Worm (Caenorhabditis elegans) whole organism, young adult: ENCODE measurements around the gene gst-29.
"Not testable (repeated sequence)": the region's sequence is repeated elsewhere in the genome, so short reads cannot be mapped to it uniquely, and the experiment has no call there.

Source experiments
- B0019.2 ChIP-seq: fragments of 200-800 bp; sonication (Bioruptor generic); conservative IDR thresholded peaks from 2 replicates; pipeline ENCODE4 v1.3.6; 2022; ENCODE audit warnings: missing genetic modification reagents, missing genetic modification characterization, missing compliant biosample characterization
- B0261.1 ChIP-seq: sonication (generic microtip); optimal IDR thresholded peaks from 2 replicates; lab custom pipeline; 2016; ENCODE audit warnings: mild to moderate bottlenecking, missing genetic modification characterization, moderate library complexity, missing compliant biosample characterization
- B0336.3 ChIP-seq: fragments of 200-800 bp; sonication (Bioruptor generic); IDR thresholded peaks from 2 replicates; pipeline ENCODE4 v1.3.6; 2022; ENCODE audit warnings: missing genetic modification characterization, missing compliant biosample characterization
- D2030.7 ChIP-seq: fragments of 200-800 bp; sonication (Bioruptor generic); IDR thresholded peaks from 2 replicates; pipeline ENCODE4 v1.3.6; 2022; ENCODE audit warnings: missing genetic modification reagents, missing genetic modification characterization, missing compliant biosample characterization
- F23B12.7 ChIP-seq: sonication (generic microtip); optimal IDR thresholded peaks from 2 replicates; lab custom pipeline; 2017; ENCODE audit warnings: missing genetic modification characterization, mild to moderate bottlenecking, missing compliant biosample characterization, antibody characterized with exemption, moderate library complexity; ENCODE audit not compliant: insufficient read depth
- F33H1.4 ChIP-seq: fragments of 200-800 bp; sonication (Bioruptor generic); IDR thresholded peaks from 2 replicates; pipeline ENCODE4 v1.3.6; 2022; ENCODE audit warnings: missing genetic modification reagents, missing genetic modification characterization, missing compliant biosample characterization
- F52B5.7 ChIP-seq: sonication (generic microtip); optimal IDR thresholded peaks from 2 replicates; lab custom pipeline; 2016; ENCODE audit warnings: mild to moderate bottlenecking, missing genetic modification characterization, missing compliant biosample characterization
- F57C9.4 ChIP-seq: sonication (generic microtip); optimal IDR thresholded peaks from 2 replicates; lab custom pipeline; 2017; ENCODE audit warnings: mild to moderate bottlenecking, missing genetic modification characterization, missing compliant biosample characterization
- K11D2.4 ChIP-seq: fragments of 200-800 bp; sonication (Bioruptor generic); IDR thresholded peaks from 2 replicates; pipeline ENCODE4 v1.3.6; 2022; ENCODE audit warnings: missing genetic modification reagents, missing genetic modification characterization, missing compliant biosample characterization
- T07F8.4 ChIP-seq: sonication (generic microtip); optimal IDR thresholded peaks from 2 replicates; lab custom pipeline; 2016; ENCODE audit warnings: mild to moderate bottlenecking, missing genetic modification characterization, moderate library complexity, missing compliant biosample characterization
- Y67H2A.10 ChIP-seq: fragments of 200-800 bp; sonication (Bioruptor generic); conservative IDR thresholded peaks from 2 replicates; pipeline ENCODE4 v1.3.6; 2022; ENCODE audit warnings: missing genetic modification reagents, missing genetic modification characterization, missing compliant biosample characterization
- Y95B8A.8 ChIP-seq: fragments of 200-800 bp; sonication (Bioruptor generic); IDR thresholded peaks from 2 replicates; pipeline ENCODE4 v1.3.6; 2022; ENCODE audit warnings: missing genetic modification reagents, missing genetic modification characterization, missing compliant biosample characterization
- akir-1 ChIP-seq: fragments of 200-800 bp; sonication (Bioruptor generic); optimal IDR thresholded peaks from 2 replicates; lab custom pipeline; 2018; ENCODE audit warnings: mild to moderate bottlenecking, missing genetic modification characterization, moderate library complexity, missing compliant biosample characterization
- aptf-3 ChIP-seq: fragments of 200-800 bp; sonication (Bioruptor generic); IDR thresholded peaks from 2 replicates; pipeline ENCODE4 v1.3.6; 2022; ENCODE audit warnings: missing genetic modification characterization, missing compliant biosample characterization
- chd-7 ChIP-seq: sonication (generic microtip); optimal IDR thresholded peaks from 2 replicates; lab custom pipeline; 2016; ENCODE audit warnings: mild to moderate bottlenecking, missing genetic modification characterization, moderate library complexity, missing compliant biosample characterization
- dox-1 ChIP-seq: fragments of 200-800 bp; sonication (Bioruptor generic); IDR thresholded peaks from 2 replicates; pipeline ENCODE4 v1.3.6; 2022; ENCODE audit warnings: missing genetic modification reagents, missing genetic modification characterization, missing compliant biosample characterization
- dpl-1 ChIP-seq: fragments of 150-350 bp; optimal IDR thresholded peaks from 2 replicates; lab custom pipeline; 2014; ENCODE audit warnings: missing biosample characterization, missing genetic modification reagents, missing genetic modification characterization
- efl-1 ChIP-seq: fragments of 150-350 bp; optimal IDR thresholded peaks from 2 replicates; lab custom pipeline; 2014; ENCODE audit warnings: missing biosample characterization, missing genetic modification reagents, missing genetic modification characterization
- egl-44 ChIP-seq: fragments of 200-800 bp; sonication (Bioruptor generic); IDR thresholded peaks from 2 replicates; pipeline ENCODE4 v1.3.6; 2022; ENCODE audit warnings: missing genetic modification reagents, missing genetic modification characterization, missing compliant biosample characterization
- ekl-4 ChIP-seq: fragments of 200-800 bp; sonication (Bioruptor generic); IDR thresholded peaks from 2 replicates; pipeline ENCODE4 v1.3.6; 2022; ENCODE audit warnings: missing genetic modification reagents, missing genetic modification characterization, missing compliant biosample characterization
- ets-4 ChIP-seq: fragments of 200-800 bp; sonication (Bioruptor generic); optimal IDR thresholded peaks from 2 replicates; lab custom pipeline; 2018; ENCODE audit warnings: mild to moderate bottlenecking, missing genetic modification characterization, missing compliant biosample characterization
- fkh-3 ChIP-seq: sonication (generic microtip); optimal IDR thresholded peaks from 2 replicates; lab custom pipeline; 2016; ENCODE audit warnings: mild to moderate bottlenecking, missing genetic modification characterization, missing compliant biosample characterization
- him-1 ChIP-seq: sonication (generic microtip); optimal IDR thresholded peaks from 2 replicates; lab custom pipeline; 2016; ENCODE audit warnings: missing genotype, missing genetic modification reagents, missing genetic modification characterization, missing compliant biosample characterization
- hlh-26 ChIP-seq: fragments of 200-800 bp; sonication (Bioruptor generic); conservative IDR thresholded peaks from 2 replicates; pipeline ENCODE4 v1.3.6; 2022; ENCODE audit warnings: missing genetic modification reagents, missing genetic modification characterization, missing compliant biosample characterization
- hsf-1 ChIP-seq: fragments of 200-800 bp; sonication (Bioruptor generic); IDR thresholded peaks from 2 replicates; pipeline ENCODE4 v1.3.6; 2022; ENCODE audit warnings: missing genetic modification reagents, missing genetic modification characterization, missing compliant biosample characterization
- let-526 ChIP-seq: fragments of 200-800 bp; sonication (Bioruptor generic); IDR thresholded peaks from 2 replicates; pipeline ENCODE4 v1.3.6; 2022; ENCODE audit warnings: missing genetic modification reagents, missing genetic modification characterization, missing compliant biosample characterization
- lin-40 ChIP-seq: sonication (generic microtip); optimal IDR thresholded peaks from 2 replicates; lab custom pipeline; 2016; ENCODE audit warnings: missing genetic modification characterization, mild to moderate bottlenecking, missing compliant biosample characterization, missing genotype, missing genetic modification reagents
- lir-1 ChIP-seq: fragments of 200-800 bp; sonication (Bioruptor generic); conservative IDR thresholded peaks from 2 replicates; pipeline ENCODE4 v1.3.6; 2022; ENCODE audit warnings: missing genetic modification reagents, missing genetic modification characterization, missing compliant biosample characterization
- lsl-1 ChIP-seq: fragments of 200-800 bp; sonication (Bioruptor generic); optimal IDR thresholded peaks from 2 replicates; lab custom pipeline; 2018; ENCODE audit warnings: mild to moderate bottlenecking, missing genetic modification characterization, moderate library complexity, missing compliant biosample characterization
- mcd-1 ChIP-seq: fragments of 200-800 bp; sonication (Bioruptor generic); IDR thresholded peaks from 2 replicates; pipeline ENCODE4 v1.3.6; 2022; ENCODE audit warnings: missing genetic modification reagents, missing genetic modification characterization, missing compliant biosample characterization
- mxl-1 ChIP-seq: sonication (generic microtip); optimal IDR thresholded peaks from 2 replicates; lab custom pipeline; 2016; ENCODE audit warnings: missing genetic modification characterization, missing compliant biosample characterization
- nhr-27 ChIP-seq: fragments of 200-800 bp; sonication (Bioruptor generic); optimal IDR thresholded peaks from 2 replicates; lab custom pipeline; 2018; ENCODE audit warnings: mild to moderate bottlenecking, missing genetic modification characterization, moderate library complexity, missing compliant biosample characterization
- nhr-80 ChIP-seq: sonication (generic microtip); optimal IDR thresholded peaks from 2 replicates; lab custom pipeline; 2016; ENCODE audit warnings: missing genetic modification characterization, missing compliant biosample characterization
- pha-4 ChIP-seq: fragments of 150-350 bp; sonication (generic microtip); optimal IDR thresholded peaks from 2 replicates; lab custom pipeline; 2014; ENCODE audit warnings: missing biosample characterization, missing genetic modification reagents, missing genetic modification characterization
- rcor-1 ChIP-seq: fragments of 200-800 bp; sonication (Bioruptor generic); IDR thresholded peaks from 2 replicates; pipeline ENCODE4 v1.3.6; 2022; ENCODE audit warnings: missing genetic modification reagents, missing genetic modification characterization, missing compliant biosample characterization
- sdz-38 ChIP-seq: sonication (generic microtip); optimal IDR thresholded peaks from 2 replicates; lab custom pipeline; 2016; ENCODE audit warnings: missing genotype, missing genetic modification characterization, missing compliant biosample characterization
- snpc-1.3 ChIP-seq: sonication (generic microtip); optimal IDR thresholded peaks from 2 replicates; lab custom pipeline; 2017; ENCODE audit warnings: missing genetic modification characterization, mild to moderate bottlenecking, missing compliant biosample characterization, antibody characterized with exemption, moderate library complexity, missing genotype, missing genetic modification reagents; ENCODE audit not compliant: insufficient read depth
- snpc-4 ChIP-seq, 5 experiments: fragments of 150-350 bp in 1 of 5; sonication (generic microtip) in 4 of 5; optimal IDR thresholded peaks; 2 replicates each; lab custom pipeline; 2014 to 2018; ENCODE audit warnings: missing genetic modification characterization in 5 of 5, missing biosample characterization in 3 of 5, antibody characterized with exemption in 2 of 5, mild to moderate bottlenecking in 2 of 5, missing compliant biosample characterization in 2 of 5, missing genotype in 2 of 5, moderate library complexity in 2 of 5, missing genetic modification reagents in 1 of 5
- tbx-9 ChIP-seq: sonication (generic microtip); optimal IDR thresholded peaks from 2 replicates; lab custom pipeline; 2016; ENCODE audit warnings: borderline replicate concordance, missing genetic modification characterization, inconsistent platforms, missing compliant biosample characterization
- zim-3 ChIP-seq: sonication (generic microtip); optimal IDR thresholded peaks from 2 replicates; lab custom pipeline; 2017; ENCODE audit warnings: mild to moderate bottlenecking, missing genetic modification characterization, moderate library complexity, missing compliant biosample characterization
- ztf-22 ChIP-seq: fragments of 200-800 bp; sonication (Bioruptor generic); optimal IDR thresholded peaks from 2 replicates; lab custom pipeline; 2018; ENCODE audit warnings: mild to moderate bottlenecking, missing genetic modification characterization, moderate library complexity, missing compliant biosample characterization
- ztf-25 ChIP-seq: fragments of 200-800 bp; sonication (Bioruptor generic); IDR thresholded peaks from 2 replicates; pipeline ENCODE4 v1.3.6; 2022; ENCODE audit warnings: missing genetic modification reagents, missing genetic modification characterization, missing compliant biosample characterization
- ztf-26 ChIP-seq: sonication (generic microtip); optimal IDR thresholded peaks from 2 replicates; lab custom pipeline; 2017; ENCODE audit warnings: missing genetic modification characterization, missing compliant biosample characterization

Gene gst-29

ce11 chrII:15171816-15172215 is 2.2 kb upstream of the gst-29 start, which contains the start of gene gst-39:
TSS of gene gst-39 (minus strand) at chrII:15171916.
- not testable (repeated sequence) for TF ChIP-seq F23B12.7; chd-7 (tag; lab: Kevin White, UChicago); mxl-1 (tag; lab: Kevin White, UChicago)

- TF ChIP-seq egl-44, result no peak
- TF ChIP-seq nhr-27 (tag; lab: Kevin White, UChicago), result no peak
- peak; percentile 17 for TF ChIP-seq nhr-80 (tag; lab: Kevin White, UChicago)
Measured at ce11 chrII:15167340-15167739, 2.3 kb downstream of the gst-29 start, which contains the start of gene gst-28. TSS of gene gst-28 (minus strand) at chrII:15167577.

DNA sequence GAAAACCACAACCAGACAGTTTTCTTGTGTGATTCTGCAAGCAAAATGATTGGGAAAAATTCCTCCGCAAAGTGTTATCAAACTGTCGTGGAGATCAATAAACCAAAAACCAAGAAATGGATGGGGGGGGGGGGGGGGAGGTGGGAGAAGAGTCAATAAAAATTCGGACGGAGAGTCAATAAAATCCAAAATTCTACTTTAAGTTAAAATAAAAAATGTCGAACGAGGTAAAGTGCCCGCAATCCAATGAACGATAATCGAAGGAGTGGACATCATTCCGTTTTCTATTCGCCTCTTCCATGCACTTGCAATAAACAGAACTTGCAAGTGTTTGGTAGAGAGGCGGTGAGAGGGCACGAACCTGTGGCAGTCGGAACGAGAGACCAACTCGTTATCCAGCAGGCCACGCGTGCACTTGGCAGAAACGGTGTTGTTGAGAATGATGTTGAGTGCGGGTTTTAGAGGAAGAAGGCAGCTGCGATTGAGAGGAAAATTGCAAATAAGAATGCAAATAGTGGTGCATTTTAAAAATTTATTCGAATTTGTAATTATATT is 3.9 kb downstream of the gst-29 start, which contains the start of gene gst-27:
gst-27 (minus strand) TSS at position 51 of the 555 bp plus-strand sequence.
- TF ChIP-seq efl-1 (GFP tag; lab: Kevin White, UChicago), result peak; percentile 39
- TF ChIP-seq K11D2.4 (GFP tag; lab: Robert Waterston, UW), result peak; percentile 38; the same call in 1 of the 2 replicates
- TF ChIP-seq akir-1 (GFP tag; lab: Kevin White, UChicago), result peak; percentile 23
- peak; percentile 88 for TF ChIP-seq him-1 (tag; lab: Kevin White, UChicago)
- peak; percentile 69 for TF ChIP-seq nhr-80 (tag; lab: Kevin White, UChicago)
- no peak for TF ChIP-seq sdz-38 (tag; lab: Kevin White, UChicago)
- TF ChIP-seq dpl-1 (GFP tag; lab: Kevin White, UChicago), result peak; percentile 41
- TF ChIP-seq Y95B8A.8 (GFP tag; lab: Robert Waterston, UW), result no peak
- TF ChIP-seq nhr-27 (tag; lab: Kevin White, UChicago), result peak; percentile 63
- peak; percentile 39 for TF ChIP-seq F57C9.4
- TF ChIP-seq zim-3, result peak; percentile 92
- TF ChIP-seq F33H1.4 (GFP tag; lab: Robert Waterston, UW), result 0 out of 2 replicates have a peak, but pooled peaks have one; percentile 35
- peak; percentile 83 for TF ChIP-seq rcor-1
- TF ChIP-seq hlh-26 (GFP tag; lab: Robert Waterston, UW), result no peak
- 0 out of 2 replicates have a peak, but pooled peaks have one; percentile 28 for TF ChIP-seq B0019.2 (GFP tag; lab: Robert Waterston, UW)
- TF ChIP-seq snpc-1.3 (tag; lab: Kevin White, UChicago), result peak; percentile 95
- TF ChIP-seq tbx-9 (tag; lab: Kevin White, UChicago), result peak; percentile 68
- 0 out of 2 replicates have a peak, but pooled peaks have one; percentile 47 for TF ChIP-seq aptf-3 (GFP tag; lab: Robert Waterston, UW)
- TF ChIP-seq hsf-1, result peak; percentile 72
- peak; percentile 89 for TF ChIP-seq lin-40 (tag; lab: Kevin White, UChicago)
- TF ChIP-seq F52B5.7 (tag; lab: Kevin White, UChicago), result peak; percentile 91
- peak; percentile 72; the same call in 1 of the 2 replicates for TF ChIP-seq let-526
- no peak for TF ChIP-seq pha-4
- TF ChIP-seq ztf-26, result peak; percentile 91
- peak; percentile 87 for TF ChIP-seq B0336.3 (GFP tag; lab: Robert Waterston, UW)
- peak; percentile 87 for TF ChIP-seq mxl-1 (tag; lab: Kevin White, UChicago)
- peak; percentile 77 for TF ChIP-seq mcd-1 (GFP tag; lab: Robert Waterston, UW)
- TF ChIP-seq Y67H2A.10 (GFP tag; lab: Robert Waterston, UW), result no peak
- TF ChIP-seq ekl-4 (GFP tag; lab: Robert Waterston, UW), result peak; percentile 79
- TF ChIP-seq B0261.1 (tag; lab: Kevin White, UChicago), result peak; percentile 89
- peak; percentile 53 for TF ChIP-seq snpc-4 (GFP tag; optimal IDR thresholded peaks at IDR 0.05; lab: Kevin White, UChicago)
- peak; percentile 57 to 84 (median 79) for TF ChIP-seq snpc-4 (tag; optimal IDR thresholded peaks at IDR 0.05; lab: Kevin White, UChicago)
- TF ChIP-seq T07F8.4, result peak; percentile 89
- peak; percentile 98 for TF ChIP-seq D2030.7 (GFP tag; lab: Robert Waterston, UW)
- TF ChIP-seq lir-1 (GFP tag; lab: Robert Waterston, UW), result peak; percentile 52; the same call in 1 of the 2 replicates
- peak; percentile 85 for TF ChIP-seq ztf-22 (GFP tag; lab: Kevin White, UChicago)
- peak; percentile 77 for TF ChIP-seq ets-4 (GFP tag; lab: Kevin White, UChicago)
- TF ChIP-seq dox-1 (GFP tag; lab: Robert Waterston, UW), result peak; percentile 95
- TF ChIP-seq fkh-3 (tag; lab: Kevin White, UChicago), result peak; percentile 77
- TF ChIP-seq ztf-25 (GFP tag; lab: Robert Waterston, UW), result peak; percentile 91
- peak; percentile 57 for TF ChIP-seq lsl-1 (GFP tag; lab: Kevin White, UChicago)
